Worm (Caenorhabditis elegans) whole organism, L4 larva: ENCODE measurements around the gene nhr-257.
A peak's percentile ranks its signal among the peaks of the same experiment; 100 is the strongest.

Experiments used
- F26F4.8 ChIP-seq: fragments of 200-800 bp; sonication (Bioruptor generic); conservative IDR thresholded peaks from 2 replicates; pipeline ENCODE4 v1.3.6; 2022; ENCODE audit warnings: missing genetic modification characterization, missing compliant biosample characterization
- F37D6.2 ChIP-seq: sonication (generic microtip); optimal IDR thresholded peaks from 2 replicates; lab custom pipeline; 2016; ENCODE audit warnings: mild to moderate bottlenecking, missing genetic modification characterization, missing compliant biosample characterization
- Y105C5A.15 ChIP-seq: fragments of 200-800 bp; sonication (Bioruptor generic); IDR thresholded peaks from 2 replicates; pipeline ENCODE4 v1.3.6; 2022; ENCODE audit warnings: missing genetic modification characterization, missing compliant biosample characterization
- aha-1 ChIP-seq: fragments of 150-350 bp; peaks from one replicate; lab custom pipeline; 2014; ENCODE audit warnings: missing biosample characterization, missing genetic modification characterization
- ceh-32 ChIP-seq: sonication (generic microtip); optimal IDR thresholded peaks from 2 replicates; lab custom pipeline; 2016; ENCODE audit warnings: mild to moderate bottlenecking, missing genetic modification characterization, missing compliant biosample characterization; ENCODE audit not compliant: poor library complexity
- cey-2 ChIP-seq: sonication (generic microtip); optimal IDR thresholded peaks from 3 replicates; lab custom pipeline; 2017; ENCODE audit warnings: missing genetic modification characterization, mild to moderate bottlenecking, missing compliant biosample characterization, antibody characterized with exemption, borderline replicate concordance; ENCODE audit not compliant: insufficient read depth
- daf-16 ChIP-seq, 3 experiments: sonication (generic microtip); optimal IDR thresholded peaks; 2 replicates each; lab custom pipeline; 2016 to 2017; ENCODE audit warnings: missing genetic modification characterization in 3 of 3, missing genetic modification reagents in 3 of 3, mild to moderate bottlenecking in 2 of 3, missing compliant biosample characterization in 2 of 3, missing biosample characterization in 1 of 3, moderate library complexity in 1 of 3
- dmd-6 ChIP-seq: fragments of 200-800 bp; sonication (Bioruptor generic); IDR thresholded peaks from 2 replicates; pipeline ENCODE4 v1.3.6; 2022; ENCODE audit warnings: missing genetic modification reagents, missing genetic modification characterization, missing compliant biosample characterization
- dpl-1 ChIP-seq: fragments of 150-350 bp; optimal IDR thresholded peaks from 2 replicates; lab custom pipeline; 2014; ENCODE audit warnings: missing biosample characterization, missing genetic modification reagents, missing genetic modification characterization
- egl-27 ChIP-seq: sonication (generic microtip); optimal IDR thresholded peaks from 3 replicates; lab custom pipeline; 2017; ENCODE audit warnings: missing biosample characterization, missing genetic modification reagents, missing genetic modification characterization
- fos-1 ChIP-seq: fragments of 150-350 bp; optimal IDR thresholded peaks from 2 replicates; lab custom pipeline; 2014; ENCODE audit warnings: missing biosample characterization, missing genetic modification characterization
- hif-1 ChIP-seq, 2 experiments: sonication (generic microtip); optimal IDR thresholded peaks; 2 replicates each; lab custom pipeline; 2016 to 2017; ENCODE audit warnings: missing compliant biosample characterization in 2 of 2, missing genetic modification characterization in 2 of 2, missing genetic modification reagents in 2 of 2, missing genotype in 2 of 2, mild to moderate bottlenecking in 1 of 2
- hlh-11 ChIP-seq: fragments of 200-800 bp; sonication (Bioruptor generic); optimal IDR thresholded peaks from 2 replicates; lab custom pipeline; 2018; ENCODE audit warnings: mild to moderate bottlenecking, missing genetic modification characterization, missing compliant biosample characterization
- hmg-1.1 ChIP-seq: fragments of 200-800 bp; sonication (Bioruptor generic); IDR thresholded peaks from 2 replicates; pipeline ENCODE4 v1.3.6; 2022; ENCODE audit warnings: missing genetic modification reagents, missing genetic modification characterization, missing compliant biosample characterization
- lin-13 ChIP-seq: fragments of 150-350 bp; optimal IDR thresholded peaks from 2 replicates; lab custom pipeline; 2014; ENCODE audit warnings: missing biosample characterization, missing genetic modification reagents, missing genetic modification characterization
- lin-39 ChIP-seq: fragments of 150-350 bp; optimal IDR thresholded peaks from 2 replicates; lab custom pipeline; 2014; ENCODE audit warnings: missing biosample characterization, missing genetic modification reagents, missing genetic modification characterization
- lsy-2 ChIP-seq, 2 experiments: fragments of 150-350 bp in 1 of 2; sonication (generic microtip) in 1 of 2; optimal IDR thresholded peaks; 2 replicates each; lab custom pipeline; 2014 to 2017; ENCODE audit warnings: missing biosample characterization in 2 of 2, missing genetic modification characterization in 2 of 2
- madf-5 ChIP-seq, 2 experiments: fragments of 200-800 bp; sonication (Bioruptor generic); IDR thresholded peaks; 2 replicates each; pipeline ENCODE4 v1.3.6; 2022; ENCODE audit warnings: missing compliant biosample characterization in 2 of 2, missing genetic modification characterization in 2 of 2
- mdl-1 ChIP-seq, 2 experiments: fragments of 150-350 bp in 1 of 2; sonication (generic microtip) in 1 of 2; optimal IDR thresholded peaks; 2 replicates each; lab custom pipeline; 2014 to 2017; ENCODE audit warnings: missing biosample characterization in 2 of 2, missing genetic modification characterization in 2 of 2
- mes-2 ChIP-seq: sonication (generic microtip); optimal IDR thresholded peaks from 2 replicates; lab custom pipeline; 2016; ENCODE audit warnings: missing genotype, mild to moderate bottlenecking, missing genetic modification characterization, missing compliant biosample characterization; ENCODE audit not compliant: poor library complexity, severe bottlenecking
- mxl-3 ChIP-seq: fragments of 200-800 bp; sonication (Bioruptor generic); optimal IDR thresholded peaks from 2 replicates; lab custom pipeline; 2018; ENCODE audit warnings: mild to moderate bottlenecking, missing genetic modification characterization, missing compliant biosample characterization
- nhr-10 ChIP-seq: fragments of 150-350 bp; optimal IDR thresholded peaks from 2 replicates; lab custom pipeline; 2014; ENCODE audit warnings: missing biosample characterization, missing genetic modification characterization
- nhr-11 ChIP-seq: fragments of 150-350 bp; optimal IDR thresholded peaks from 2 replicates; lab custom pipeline; 2014; ENCODE audit warnings: missing biosample characterization, missing genetic modification characterization
- nhr-28 ChIP-seq: fragments of 150-350 bp; optimal IDR thresholded peaks from 2 replicates; lab custom pipeline; 2014; ENCODE audit warnings: missing biosample characterization, missing genetic modification characterization
- nhr-42 ChIP-seq: fragments of 200-800 bp; sonication (Bioruptor generic); IDR thresholded peaks from 2 replicates; pipeline ENCODE4 v1.3.6; 2022; ENCODE audit warnings: missing genetic modification characterization, missing compliant biosample characterization
- nhr-48 ChIP-seq: sonication (generic microtip); optimal IDR thresholded peaks from 2 replicates; lab custom pipeline; 2016; ENCODE audit warnings: mild to moderate bottlenecking, missing genetic modification characterization, missing compliant biosample characterization
- nhr-6 ChIP-seq: fragments of 150-350 bp; optimal IDR thresholded peaks from 2 replicates; lab custom pipeline; 2014; ENCODE audit warnings: missing biosample characterization, missing genetic modification characterization
- nhr-76 ChIP-seq: fragments of 150-350 bp; optimal IDR thresholded peaks from 2 replicates; lab custom pipeline; 2014; ENCODE audit warnings: missing biosample characterization, missing genetic modification characterization
- set-16 ChIP-seq: fragments of 200-800 bp; sonication (Bioruptor generic); IDR thresholded peaks from 2 replicates; pipeline ENCODE4 v1.3.6; 2022; ENCODE audit warnings: missing genetic modification reagents, missing genetic modification characterization, missing compliant biosample characterization
- skn-1 ChIP-seq: fragments of 150-350 bp; optimal IDR thresholded peaks from 2 replicates; lab custom pipeline; 2014; ENCODE audit warnings: missing biosample characterization, missing genetic modification characterization
- snpc-4 ChIP-seq: fragments of 150-350 bp; optimal IDR thresholded peaks from 2 replicates; lab custom pipeline; 2014; ENCODE audit warnings: missing biosample characterization, missing genetic modification characterization
- unc-62 ChIP-seq, 3 experiments: fragments of 150-350 bp in 1 of 3; sonication (generic microtip); optimal IDR thresholded peaks in 2 of 3; peaks in 1 of 3; 1 replicate in 1 of 3; 2 replicates in 2 of 3; lab custom pipeline; 2014 to 2017; ENCODE audit warnings: missing biosample characterization in 3 of 3, missing genetic modification characterization in 3 of 3, missing genetic modification reagents in 3 of 3, missing genotype in 1 of 3
- zip-11 ChIP-seq: fragments of 200-800 bp; sonication (Bioruptor generic); IDR thresholded peaks from 2 replicates; pipeline ENCODE4 v1.3.6; 2022; ENCODE audit warnings: missing genetic modification characterization, missing compliant biosample characterization

nhr-257 gene

ce11 chrII:3897758-3898494 lies 45.2 kb downstream of the nhr-257 start, which contains the start of gene F53C3.6:
TSS of gene F53C3.6 (plus strand) at chrII:3898142.
- TF ChIP-seq set-16 (GFP tag; lab: Robert Waterston, UW) = peak; percentile 94
- peak; percentile 54 for TF ChIP-seq nhr-48
- peak; percentile 98 for TF ChIP-seq aha-1 (tag; lab: Kevin White, UChicago)
- TF ChIP-seq nhr-11 (tag; lab: Kevin White, UChicago) = peak; percentile 28
- TF ChIP-seq hlh-11 = peak; percentile 70
- TF ChIP-seq lin-39 (tag; lab: Kevin White, UChicago) = no peak
- TF ChIP-seq lsy-2 (tag; optimal IDR thresholded peaks at IDR 0.05; lab: Kevin White, UChicago) = peak in 1 of 2 experiments; percentile 76
- TF ChIP-seq hmg-1.1 (GFP tag; lab: Robert Waterston, UW) = 0 out of 2 replicates have a peak, but pooled peaks have one; percentile 37
- TF ChIP-seq F37D6.2 (tag; lab: Kevin White, UChicago) = peak; percentile 33
- TF ChIP-seq lin-13 (GFP tag; lab: Kevin White, UChicago) = peak; percentile 39
- TF ChIP-seq snpc-4 = no peak
- peak; percentile 6 to 77 for TF ChIP-seq mdl-1 (tag; optimal IDR thresholded peaks at IDR 0.05; lab: Kevin White, UChicago)
- no peak for TF ChIP-seq nhr-42 (GFP tag; lab: Robert Waterston, UW)
- TF ChIP-seq mxl-3 (GFP tag; lab: Kevin White, UChicago) = peak; percentile 6
- TF ChIP-seq dmd-6 (GFP tag; lab: Robert Waterston, UW) = peak; percentile 60
- no peak for TF ChIP-seq ceh-32 (tag; lab: Kevin White, UChicago)
- peak; percentile 18 for TF ChIP-seq nhr-6
- peak; percentile 38 for TF ChIP-seq mes-2 (tag; lab: Kevin White, UChicago)
- no peak for TF ChIP-seq cey-2 (tag; lab: Kevin White, UChicago)
- no peak for TF ChIP-seq egl-27 (tag; lab: Kevin White, UChicago)
- peak in 1 of 2 experiments; percentile 1 for TF ChIP-seq daf-16 (GFP tag; optimal IDR thresholded peaks at IDR 0.05; lab: Kevin White, UChicago)
- no peak for TF ChIP-seq daf-16 (tag; optimal IDR thresholded peaks at IDR 0.05; lab: Kevin White, UChicago)
- peak; percentile 21 for TF ChIP-seq dpl-1 (GFP tag; lab: Kevin White, UChicago)
- TF ChIP-seq madf-5 (GFP tag; IDR thresholded peaks at IDR 0.05; lab: Robert Waterston, UW) = no peak
- peak in 1 of 2 experiments; percentile 78 for TF ChIP-seq unc-62 (GFP tag; optimal IDR thresholded peaks at IDR 0.05 in 1 of 2; lab: Kevin White, UChicago)
- no peak for TF ChIP-seq unc-62 (tag; optimal IDR thresholded peaks at IDR 0.05; lab: Kevin White, UChicago)
- peak in 1 of 2 experiments; percentile 24 for TF ChIP-seq hif-1 (tag; optimal IDR thresholded peaks at IDR 0.05; lab: Kevin White, UChicago)
- TF ChIP-seq nhr-28 (tag; lab: Kevin White, UChicago) = peak; percentile 54

- no peak for TF ChIP-seq zip-11 (GFP tag; lab: Robert Waterston, UW)
- no peak for TF ChIP-seq mdl-1 (tag; optimal IDR thresholded peaks at IDR 0.05; lab: Kevin White, UChicago)
- no peak for TF ChIP-seq madf-5 (GFP tag; IDR thresholded peaks at IDR 0.05; lab: Robert Waterston, UW)
- no peak for TF ChIP-seq fos-1 (tag; lab: Kevin White, UChicago)
- TF ChIP-seq skn-1 (tag; lab: Kevin White, UChicago) = no peak
- TF ChIP-seq F26F4.8 (GFP tag; lab: Robert Waterston, UW) = no peak
- TF ChIP-seq nhr-28 (tag; lab: Kevin White, UChicago) = no peak
- no peak for TF ChIP-seq lin-39 (tag; lab: Kevin White, UChicago)
- no peak for TF ChIP-seq nhr-10 (tag; lab: Kevin White, UChicago)
- no peak for TF ChIP-seq nhr-76 (tag; lab: Kevin White, UChicago)
- no peak for TF ChIP-seq mxl-3 (GFP tag; lab: Kevin White, UChicago)
These were observed 48.4 kb downstream of the nhr-257 start, which contains the start of gene F53C3.4 for ce11 chrII:3901108-3901507. TSS of gene F53C3.4 (plus strand) at chrII:3901408.

DNA sequence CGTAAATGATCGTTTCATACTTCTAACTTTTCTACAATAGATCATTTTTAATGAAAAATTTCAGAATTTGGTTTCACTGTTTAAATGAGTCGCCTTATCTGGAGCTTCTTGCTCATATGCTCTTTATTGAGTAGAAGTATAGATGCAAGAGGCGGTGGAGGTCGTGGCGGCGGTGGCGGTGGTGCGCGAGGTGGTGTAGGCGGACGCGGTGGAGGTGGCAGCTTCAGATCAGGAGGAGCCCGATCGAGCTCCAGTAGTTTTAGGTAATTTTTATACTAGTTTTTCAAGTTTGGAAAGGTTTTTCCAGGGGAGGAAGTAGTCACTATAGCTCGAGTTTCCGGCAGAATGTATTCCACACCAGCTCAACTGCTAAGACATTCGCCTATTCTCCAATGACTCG lies 50.0 kb downstream of the nhr-257 start, which contains the start of gene F53C3.3:
TSS of gene F53C3.3 (plus strand) at position 59 of the 400 bp plus-strand sequence.
- TF ChIP-seq set-16 (GFP tag; lab: Robert Waterston, UW) (peak; percentile 79), Y105C5A.15 (GFP tag; lab: Robert Waterston, UW) (no peak), unc-62 (GFP tag; optimal IDR thresholded peaks at IDR 0.05 in 1 of 2; lab: Kevin White, UChicago) (peak in 1 of 2 experiments; percentile 20), unc-62 (tag; optimal IDR thresholded peaks at IDR 0.05; lab: Kevin White, UChicago) (no peak)
